Fruit fly (Drosophila melanogaster): ENCODE data around the gene CG5292.

CG5292 gene

dm6 chr3R:17150287-17150686 is 1.4 kb upstream of the CG5292 start, which contains the start of gene Smug:
Gene Smug (plus strand): TSS chr3R:17150587.
- no peak for TF ChIP-seq psq (GFP tag; optimal IDR thresholded peaks at IDR 0.05)
- no peak for TF ChIP-seq GATAd (GFP tag; optimal IDR thresholded peaks at IDR 0.05)
- no peak for TF ChIP-seq Rel (GFP tag; optimal IDR thresholded peaks at IDR 0.05)
- no peak for TF ChIP-seq Rel (tag; optimal IDR thresholded peaks at IDR 0.05)
- TF ChIP-seq brk (GFP tag; optimal IDR thresholded peaks at IDR 0.05), result no peak
- TF ChIP-seq sv (GFP tag; optimal IDR thresholded peaks at IDR 0.05), result no peak
- no peak for TF ChIP-seq h (GFP tag; optimal IDR thresholded peaks at IDR 0.05)
- no peak for TF ChIP-seq dsf (GFP tag; optimal IDR thresholded peaks at IDR 0.05; ENCODE audit: borderline replicate concordance)
- TF ChIP-seq HLH106 (tag; optimal IDR thresholded peaks at IDR 0.05), result no peak
- no peak for TF ChIP-seq Mio (GFP tag; optimal IDR thresholded peaks at IDR 0.05)
- TF ChIP-seq Hr83 (GFP tag; optimal IDR thresholded peaks at IDR 0.05; ENCODE audit: poor library complexity, severe bottlenecking), result no peak
- TF ChIP-seq N (GFP tag; optimal IDR thresholded peaks at IDR 0.05), result no peak
- no peak for TF ChIP-seq sage (GFP tag; optimal IDR thresholded peaks at IDR 0.05)
- no peak for TF ChIP-seq ey (GFP tag; optimal IDR thresholded peaks at IDR 0.05)
- TF ChIP-seq pan (optimal IDR thresholded peaks at IDR 0.05), result no peak
- no peak for TF ChIP-seq lola (GFP tag; optimal IDR thresholded peaks at IDR 0.05)
- TF ChIP-seq br (GFP tag; optimal IDR thresholded peaks at IDR 0.05), result no peak
- TF ChIP-seq fru (GFP tag; optimal IDR thresholded peaks at IDR 0.05), result no peak
- no peak for TF ChIP-seq OdsH (GFP tag; optimal IDR thresholded peaks at IDR 0.05)
- no peak for TF ChIP-seq Abd-B (GFP tag; optimal IDR thresholded peaks at IDR 0.05)

DNA sequence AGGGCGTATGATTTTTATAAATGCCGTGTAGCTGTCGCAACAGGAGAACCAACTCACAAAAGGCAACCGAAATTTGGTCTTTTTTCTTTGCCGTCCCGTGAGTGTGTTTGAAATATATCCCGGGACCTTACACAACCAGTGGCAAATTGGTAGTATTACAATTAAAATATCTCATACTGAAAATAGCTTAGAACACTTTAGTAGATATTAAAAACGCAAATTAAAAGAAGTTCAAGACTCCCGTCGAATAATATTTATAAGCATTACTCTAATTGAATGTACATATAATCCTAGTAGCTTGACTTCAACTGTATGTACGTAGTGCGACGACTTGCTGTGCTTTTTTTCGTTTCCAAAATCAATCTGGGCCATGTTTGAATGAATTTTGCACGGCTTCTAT is 26.5 kb downstream of the CG5292 start:
- TF ChIP-seq Hnf4 (GFP tag; optimal IDR thresholded peaks at IDR 0.05) (no peak), CrebA (GFP tag; optimal IDR thresholded peaks at IDR 0.05; ENCODE audit: borderline replicate concordance) (no peak), lola (GFP tag; optimal IDR thresholded peaks at IDR 0.05) (no peak), Abd-B (GFP tag; optimal IDR thresholded peaks at IDR 0.05) (no peak), rgr (GFP tag; optimal IDR thresholded peaks at IDR 0.05) (no peak), GATAd (GFP tag; optimal IDR thresholded peaks at IDR 0.05) (no peak), HLH106 (tag; optimal IDR thresholded peaks at IDR 0.05) (no peak), CG32264 (GFP tag; optimal IDR thresholded peaks at IDR 0.05) (no peak)

DNA sequence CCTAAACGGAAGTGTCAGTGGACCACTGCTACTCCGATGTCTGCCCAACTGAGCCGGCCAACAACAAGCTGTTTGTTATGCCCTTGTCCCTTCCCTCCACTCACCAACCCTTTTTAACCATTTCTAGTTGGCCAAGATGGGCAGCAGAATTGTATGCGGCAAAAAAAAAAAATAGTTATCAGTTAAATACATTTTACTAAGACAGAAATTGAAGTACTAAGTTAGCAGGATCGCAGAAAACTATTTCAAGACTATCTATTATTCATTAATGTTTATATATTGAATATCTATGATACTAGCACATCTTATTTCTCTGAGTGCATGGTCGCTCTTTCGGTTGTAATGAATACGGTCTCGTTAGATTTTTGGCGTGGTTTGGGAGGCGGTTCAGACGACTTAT is 40.3 kb downstream of the CG5292 start:
- TF ChIP-seq Jra (GFP tag; optimal IDR thresholded peaks at IDR 0.05) (no peak), rgr (GFP tag; optimal IDR thresholded peaks at IDR 0.05) (no peak), sv (GFP tag; optimal IDR thresholded peaks at IDR 0.05) (no peak), lola (GFP tag; optimal IDR thresholded peaks at IDR 0.05) (no peak), Vsx2 (GFP tag; optimal IDR thresholded peaks at IDR 0.05; ENCODE audit: partially characterized antibody) (no peak), usp (GFP tag; optimal IDR thresholded peaks at IDR 0.05) (no peak), N (GFP tag; optimal IDR thresholded peaks at IDR 0.05) (no peak), OdsH (GFP tag; optimal IDR thresholded peaks at IDR 0.05) (no peak), ey (GFP tag; optimal IDR thresholded peaks at IDR 0.05) (no peak), Dfd (GFP tag; optimal IDR thresholded peaks at IDR 0.05) (no peak), psq (GFP tag; optimal IDR thresholded peaks at IDR 0.05) (no peak), HLH106 (tag; optimal IDR thresholded peaks at IDR 0.05) (no peak), sage (GFP tag; optimal IDR thresholded peaks at IDR 0.05) (no peak), Rel (GFP tag; optimal IDR thresholded peaks at IDR 0.05) (no peak), Rel (tag; optimal IDR thresholded peaks at IDR 0.05) (no peak), jim (GFP tag; optimal IDR thresholded peaks at IDR 0.05) (no peak), Myc (optimal IDR thresholded peaks at IDR 0.05) (no peak), tai (GFP tag; optimal IDR thresholded peaks at IDR 0.05) (no peak), Hnf4 (GFP tag; optimal IDR thresholded peaks at IDR 0.05) (no peak), Hr83 (GFP tag; optimal IDR thresholded peaks at IDR 0.05; ENCODE audit: poor library complexity, severe bottlenecking) (no peak), Mio (GFP tag; optimal IDR thresholded peaks at IDR 0.05) (no peak)

DNA sequence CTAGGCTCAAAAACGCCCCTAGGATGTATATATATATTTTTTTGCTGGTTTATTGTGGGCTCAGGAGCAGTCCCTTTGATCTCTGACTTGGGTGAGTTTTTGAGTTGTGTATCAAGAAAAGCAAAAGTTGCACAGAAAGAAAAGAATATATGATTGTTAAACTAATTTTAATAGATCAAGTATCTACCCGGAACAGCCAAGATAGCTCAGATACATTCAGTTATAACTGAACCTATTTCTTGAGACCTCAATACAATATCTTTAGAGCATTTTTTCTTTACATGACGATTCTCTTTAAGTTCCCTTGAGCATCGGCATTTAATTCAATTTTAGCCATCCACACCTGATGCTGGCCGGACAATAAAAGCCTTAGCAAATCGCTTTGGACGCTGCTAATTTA is 42.0 kb downstream of the CG5292 start:
- TF ChIP-seq pan (optimal IDR thresholded peaks at IDR 0.05), result no peak
- no peak for TF ChIP-seq dsf (GFP tag; optimal IDR thresholded peaks at IDR 0.05; ENCODE audit: borderline replicate concordance)
- no peak for TF ChIP-seq Abd-B (GFP tag; optimal IDR thresholded peaks at IDR 0.05)
- no peak for TF ChIP-seq Vsx2 (GFP tag; optimal IDR thresholded peaks at IDR 0.05; ENCODE audit: partially characterized antibody)
- TF ChIP-seq Hr83 (GFP tag; optimal IDR thresholded peaks at IDR 0.05; ENCODE audit: poor library complexity, severe bottlenecking), result no peak
- TF ChIP-seq fru (GFP tag; optimal IDR thresholded peaks at IDR 0.05), result no peak

DNA sequence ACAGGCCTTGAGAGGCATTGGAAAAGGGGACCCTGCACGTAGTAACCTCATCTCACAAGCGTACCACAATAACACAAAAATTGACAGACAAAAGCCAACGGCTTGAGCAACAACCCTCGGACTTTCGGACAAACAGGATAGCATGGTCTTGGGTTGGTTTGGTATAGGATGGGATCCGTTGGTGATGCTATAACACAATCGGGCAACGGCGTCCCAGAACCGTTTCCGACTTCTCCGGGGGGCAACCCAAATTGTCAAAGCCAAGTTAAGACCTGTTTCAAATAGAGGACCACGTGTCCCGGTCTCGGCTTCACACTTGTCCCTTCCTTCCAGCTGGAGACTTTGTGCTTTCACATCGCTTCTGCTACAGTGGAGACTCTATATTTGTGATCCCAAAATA is 45.9 kb downstream of the CG5292 start:
- no peak for TF ChIP-seq CrebA (GFP tag; optimal IDR thresholded peaks at IDR 0.05; ENCODE audit: borderline replicate concordance)
- TF ChIP-seq rgr (GFP tag; optimal IDR thresholded peaks at IDR 0.05), result no peak
- TF ChIP-seq woc (GFP tag; optimal IDR thresholded peaks at IDR 0.05), result no peak
- TF ChIP-seq brk (GFP tag; optimal IDR thresholded peaks at IDR 0.05), result no peak
- no peak for TF ChIP-seq sv (GFP tag; optimal IDR thresholded peaks at IDR 0.05)
- no peak for TF ChIP-seq dl (GFP tag; optimal IDR thresholded peaks at IDR 0.05; ENCODE audit: insufficient read depth in 1 of 2, partially characterized antibody in 2 of 2)
- TF ChIP-seq Mio (GFP tag; optimal IDR thresholded peaks at IDR 0.05), result no peak
- TF ChIP-seq OdsH (GFP tag; optimal IDR thresholded peaks at IDR 0.05), result no peak
